Fruit fly (Drosophila melanogaster) whole organism, embryonic: Measurements from ENCODE around the gene CG3604.

Experiments
- Adf1 ChIP-seq: fragments of 200-800 bp; sonication (Bioruptor generic); IDR thresholded peaks from 2 replicates; pipeline ENCODE4 v1.3.6; 2022; ENCODE audit warnings: missing biosample characterization, missing genetic modification characterization
- Atf6 ChIP-seq: fragments of 200-800 bp; sonication (Bioruptor generic); IDR thresholded peaks from 2 replicates; pipeline ENCODE4 v1.3.6; 2022; ENCODE audit warnings: missing biosample characterization, missing genetic modification characterization
- B-H1 ChIP-seq: fragments of 200-800 bp; sonication (Bioruptor generic); IDR thresholded peaks from 3 replicates; pipeline ENCODE4 v1.3.6; 2022; ENCODE audit warnings: missing biosample characterization, missing genetic modification characterization
- Bdp1 ChIP-seq: fragments of 200-800 bp; sonication (Bioruptor generic); optimal IDR thresholded peaks from 3 replicates; lab custom pipeline; 2016; ENCODE audit warnings: missing biosample characterization, missing genetic modification characterization
- CG10565 ChIP-seq: fragments of 200-800 bp; sonication (Bioruptor generic); optimal IDR thresholded peaks from 3 replicates; lab custom pipeline; 2016; ENCODE audit warnings: missing biosample characterization, mild to moderate bottlenecking, missing genetic modification characterization
- CG13123 ChIP-seq: fragments of 200-800 bp; sonication (Bioruptor generic); optimal IDR thresholded peaks from 2 replicates; lab custom pipeline; 2016; ENCODE audit warnings: missing biosample characterization, missing genetic modification characterization
- CG14965 ChIP-seq: fragments of 200-800 bp; sonication (Bioruptor generic); optimal IDR thresholded peaks from 2 replicates; lab custom pipeline; 2016; ENCODE audit warnings: missing biosample characterization, missing genetic modification characterization, borderline replicate concordance
- CG16813 ChIP-seq: fragments of 200-800 bp; sonication (Bioruptor generic); IDR thresholded peaks from 3 replicates; pipeline ENCODE4 v1.3.6; 2022; ENCODE audit warnings: missing biosample characterization, missing genetic modification characterization; ENCODE audit not compliant: partially characterized antibody
- CG17359 ChIP-seq: fragments of 200-800 bp; sonication (Bioruptor generic); optimal IDR thresholded peaks from 3 replicates; lab custom pipeline; 2018; ENCODE audit warnings: missing biosample characterization, mild to moderate bottlenecking, missing genetic modification characterization, moderate library complexity
- CG2889 ChIP-seq: fragments of 200-800 bp; sonication (Bioruptor generic); IDR thresholded peaks from 3 replicates; pipeline ENCODE4 v1.3.6; 2022; ENCODE audit warnings: missing biosample characterization, missing genetic modification characterization
- CG33213 ChIP-seq: fragments of 200-800 bp; sonication (Bioruptor generic); optimal IDR thresholded peaks from 3 replicates; lab custom pipeline; 2016; ENCODE audit warnings: missing biosample characterization, missing genetic modification characterization
- CG4820 ChIP-seq: fragments of 200-800 bp; sonication (Bioruptor generic); optimal IDR thresholded peaks from 3 replicates; lab custom pipeline; 2016; ENCODE audit warnings: missing biosample characterization, missing genetic modification characterization
- CG6254 ChIP-seq: fragments of 200-800 bp; sonication (Bioruptor generic); optimal IDR thresholded peaks from 3 replicates; lab custom pipeline; 2017; ENCODE audit warnings: mild to moderate bottlenecking, missing biosample characterization, missing genetic modification reagents, missing genetic modification characterization
- CG6272 ChIP-seq: fragments of 200-800 bp; sonication (Bioruptor generic); IDR thresholded peaks from 2 replicates; pipeline ENCODE4 v1.3.6; 2022; ENCODE audit warnings: missing biosample characterization, missing genetic modification characterization
- CG7786 ChIP-seq: fragments of 200-800 bp; sonication (Bioruptor generic); optimal IDR thresholded peaks from 2 replicates; lab custom pipeline; 2016; ENCODE audit warnings: missing biosample characterization, missing genetic modification characterization
- CrebB ChIP-seq: fragments of 200-800 bp; sonication (Bioruptor generic); optimal IDR thresholded peaks from 3 replicates; lab custom pipeline; 2018; ENCODE audit warnings: missing biosample characterization, mild to moderate bottlenecking, missing genetic modification characterization
- Dfd ChIP-seq, 2 experiments: fragments of >200 bp; optimal IDR thresholded peaks; 2 replicates each; lab custom pipeline; 2017; ENCODE audit warnings: missing biosample characterization in 2 of 2, missing genetic modification characterization in 2 of 2
- H2.0 ChIP-seq: fragments of 200-800 bp; sonication (Bioruptor generic); IDR thresholded peaks from 2 replicates; pipeline ENCODE4 v1.3.6; 2022; ENCODE audit warnings: missing biosample characterization, missing genetic modification characterization
- HLH4C ChIP-seq: fragments of 200-800 bp; sonication (Bioruptor generic); IDR thresholded peaks from 3 replicates; pipeline ENCODE4 v1.3.6; 2022; ENCODE audit warnings: missing biosample characterization, missing genetic modification characterization; ENCODE audit not compliant: partially characterized antibody
- Hr51 ChIP-seq, 2 experiments: fragments of 200-800 bp; sonication (Bioruptor generic); optimal IDR thresholded peaks; 2 replicates in 1 of 2; 3 replicates in 1 of 2; lab custom pipeline; 2016 to 2018; ENCODE audit warnings: missing biosample characterization in 2 of 2, missing genetic modification characterization in 2 of 2, mild to moderate bottlenecking in 1 of 2, moderate library complexity in 1 of 2
- Kr ChIP-seq: fragments of 200-800 bp; sonication (Bioruptor generic); optimal IDR thresholded peaks from 2 replicates; lab custom pipeline; 2017; ENCODE audit warnings: missing biosample characterization, mild to moderate bottlenecking, missing genetic modification characterization
- Oli ChIP-seq: fragments of 200-800 bp; sonication (Bioruptor generic); optimal IDR thresholded peaks from 2 replicates; lab custom pipeline; 2018; ENCODE audit warnings: missing biosample characterization, mild to moderate bottlenecking, missing genetic modification characterization, moderate library complexity
- Opbp ChIP-seq: fragments of 200-800 bp; sonication (Bioruptor generic); IDR thresholded peaks from 3 replicates; pipeline ENCODE4 v1.3.6; 2022; ENCODE audit warnings: missing biosample characterization, missing genetic modification characterization; ENCODE audit not compliant: partially characterized antibody
- Ptx1 ChIP-seq: fragments of 200-800 bp; sonication (Bioruptor generic); IDR thresholded peaks from 2 replicates; pipeline ENCODE4 v1.3.6; 2022; ENCODE audit warnings: missing biosample characterization, missing genetic modification characterization
- Taf1 ChIP-seq: fragments of 200-800 bp; sonication (Bioruptor generic); IDR thresholded peaks from 2 replicates; pipeline ENCODE4 v1.3.6; 2022; ENCODE audit warnings: missing biosample characterization, missing genetic modification characterization
- Usf ChIP-seq: fragments of 200-800 bp; sonication (Bioruptor generic); optimal IDR thresholded peaks from 2 replicates; lab custom pipeline; 2017; ENCODE audit warnings: missing genotype, missing biosample characterization, missing genetic modification characterization
- Vsx1 ChIP-seq: fragments of 200-800 bp; sonication (Bioruptor generic); optimal IDR thresholded peaks from 2 replicates; lab custom pipeline; 2017; ENCODE audit warnings: missing biosample characterization, mild to moderate bottlenecking, missing genetic modification characterization, missing genetic modification reagents
- cad ChIP-seq: fragments of >200 bp; optimal IDR thresholded peaks from 2 replicates; lab custom pipeline; 2017; ENCODE audit warnings: missing biosample characterization, missing genetic modification characterization
- cg ChIP-seq: fragments of 200-800 bp; sonication (Bioruptor generic); optimal IDR thresholded peaks from 3 replicates; lab custom pipeline; 2019; ENCODE audit warnings: missing biosample characterization, mild to moderate bottlenecking, missing genetic modification characterization, moderate library complexity
- chm ChIP-seq: fragments of 200-800 bp; sonication (Bioruptor generic); IDR thresholded peaks from 2 replicates; pipeline ENCODE4 v1.3.6; 2022; ENCODE audit warnings: missing biosample characterization, missing genetic modification characterization
- chn ChIP-seq: fragments of 200-800 bp; sonication (Bioruptor generic); optimal IDR thresholded peaks from 2 replicates; lab custom pipeline; 2016; ENCODE audit warnings: missing biosample characterization, missing genetic modification characterization
- dati ChIP-seq: fragments of 200-800 bp; sonication (Bioruptor generic); IDR thresholded peaks from 2 replicates; pipeline ENCODE4 v1.3.6; 2022; ENCODE audit warnings: missing biosample characterization, missing genetic modification characterization
- dimm ChIP-seq: fragments of 200-800 bp; sonication (Bioruptor generic); IDR thresholded peaks from 2 replicates; pipeline ENCODE4 v1.3.6; 2022; ENCODE audit warnings: missing biosample characterization, missing genetic modification characterization
- en ChIP-seq: fragments of 200-800 bp; sonication (Bioruptor generic); optimal IDR thresholded peaks from 2 replicates; lab custom pipeline; 2016; ENCODE audit warnings: missing biosample characterization, missing genetic modification characterization
- lola ChIP-seq, 3 experiments: fragments of >200 bp in 2 of 3; fragments of 200-800 bp in 1 of 3; sonication (Bioruptor generic) in 1 of 3; optimal IDR thresholded peaks; 2 replicates each; lab custom pipeline; 2017 to 2019; ENCODE audit warnings: missing biosample characterization in 3 of 3, missing genetic modification characterization in 3 of 3, mild to moderate bottlenecking in 1 of 3, moderate library complexity in 1 of 3
- mirr ChIP-seq: fragments of 200-800 bp; sonication (Bioruptor generic); optimal IDR thresholded peaks from 3 replicates; lab custom pipeline; 2018; ENCODE audit warnings: missing biosample characterization, mild to moderate bottlenecking, missing genetic modification characterization
- nau ChIP-seq: fragments of 200-800 bp; sonication (Bioruptor generic); optimal IDR thresholded peaks from 3 replicates; lab custom pipeline; 2017; ENCODE audit warnings: missing biosample characterization, mild to moderate bottlenecking, missing genetic modification characterization, missing genetic modification reagents
- pb ChIP-seq: fragments of 200-800 bp; sonication (Bioruptor generic); optimal IDR thresholded peaks from 3 replicates; lab custom pipeline; 2016; ENCODE audit warnings: missing biosample characterization, missing genetic modification characterization
- pros ChIP-seq: fragments of 200-800 bp; sonication (Bioruptor generic); optimal IDR thresholded peaks from 3 replicates; lab custom pipeline; 2019; ENCODE audit warnings: missing biosample characterization, mild to moderate bottlenecking, missing genetic modification characterization, moderate library complexity
- pum ChIP-seq: fragments of 200-800 bp; sonication (Bioruptor generic); optimal IDR thresholded peaks from 2 replicates; lab custom pipeline; 2016; ENCODE audit warnings: missing biosample characterization, missing genetic modification characterization
- pzg ChIP-seq: fragments of 200-800 bp; sonication (Bioruptor generic); optimal IDR thresholded peaks from 3 replicates; lab custom pipeline; 2018; ENCODE audit warnings: missing biosample characterization, mild to moderate bottlenecking, missing genetic modification characterization, moderate library complexity
- repo ChIP-seq: fragments of 200-800 bp; sonication (Bioruptor generic); optimal IDR thresholded peaks from 2 replicates; lab custom pipeline; 2016; ENCODE audit warnings: missing biosample characterization, missing genetic modification characterization
- schlank ChIP-seq: fragments of 200-800 bp; sonication (Bioruptor generic); optimal IDR thresholded peaks from 2 replicates; lab custom pipeline; 2018; ENCODE audit warnings: missing biosample characterization, mild to moderate bottlenecking, missing genetic modification characterization
- sisA ChIP-seq: fragments of 200-800 bp; sonication (Bioruptor generic); IDR thresholded peaks from 2 replicates; pipeline ENCODE4 v1.3.6; 2022; ENCODE audit warnings: missing biosample characterization, missing genetic modification characterization
- slbo ChIP-seq: fragments of 200-800 bp; sonication (Bioruptor generic); IDR thresholded peaks from 2 replicates; pipeline ENCODE4 v1.3.6; 2022; ENCODE audit warnings: missing biosample characterization, missing genetic modification characterization
- sna ChIP-seq: fragments of 200-800 bp; sonication (Bioruptor generic); IDR thresholded peaks from 2 replicates; pipeline ENCODE4 v1.3.6; 2022; ENCODE audit warnings: missing biosample characterization, missing genetic modification characterization; ENCODE audit not compliant: partially characterized antibody
- sob ChIP-seq: fragments of 200-800 bp; sonication (Bioruptor generic); IDR thresholded peaks from 2 replicates; pipeline ENCODE4 v1.3.6; 2022; ENCODE audit warnings: missing biosample characterization, missing genetic modification characterization
- tgo ChIP-seq: fragments of 200-800 bp; sonication (Bioruptor generic); IDR thresholded peaks from 3 replicates; pipeline ENCODE4 v1.3.6; 2022; ENCODE audit warnings: missing biosample characterization, missing genetic modification characterization
- usp ChIP-seq: fragments of >200 bp; optimal IDR thresholded peaks from 2 replicates; lab custom pipeline; 2017; ENCODE audit warnings: missing biosample characterization, missing genetic modification characterization
- vnd ChIP-seq: fragments of 200-800 bp; sonication (Bioruptor generic); IDR thresholded peaks from 3 replicates; pipeline ENCODE4 v1.3.6; 2022; ENCODE audit warnings: missing biosample characterization, missing genetic modification characterization; ENCODE audit not compliant: partially characterized antibody
- z ChIP-seq: fragments of 200-800 bp; sonication (Bioruptor generic); IDR thresholded peaks from 3 replicates; pipeline ENCODE4 v1.3.6; 2022; ENCODE audit warnings: missing biosample characterization, missing genetic modification characterization

The CG3604 gene

DNA sequence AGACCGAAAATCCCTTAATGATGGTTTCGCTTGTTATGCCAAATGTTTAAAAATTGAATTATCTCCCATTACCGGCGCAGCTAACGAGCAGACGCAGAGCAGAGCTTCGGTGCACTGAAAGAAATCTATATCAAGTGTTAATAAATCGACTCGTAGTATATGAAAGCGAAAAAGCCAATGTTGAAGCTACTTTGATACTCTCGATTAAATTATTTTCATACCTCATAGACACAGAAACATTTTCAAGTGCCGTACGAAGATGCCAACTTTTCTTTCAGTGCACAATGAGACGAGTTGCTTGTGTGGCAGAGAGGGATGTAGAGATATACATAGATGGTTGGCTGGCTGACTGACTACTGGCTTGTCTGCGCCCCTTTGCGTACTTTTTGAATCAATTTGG is 21.9 kb downstream of the CG3604 start (continued):
- no peak for TF ChIP-seq CG17359 (tag; lab: Kevin White, UChicago)
- TF ChIP-seq schlank, result no peak
- no peak for TF ChIP-seq CG13123
- no peak for TF ChIP-seq CG6272 (GFP tag; lab: Robert Waterston, UW)
- TF ChIP-seq sisA (GFP tag; lab: Robert Waterston, UW), result peak; percentile 63
- TF ChIP-seq lola (GFP tag; optimal IDR thresholded peaks at IDR 0.05; lab: Kevin White, UChicago), result peak in 1 of 3 experiments; percentile 72
- peak; percentile 47 for TF ChIP-seq CG4820 (GFP tag; lab: Kevin White, UChicago)
- TF ChIP-seq Oli, result peak; percentile 49
- no peak for TF ChIP-seq repo (GFP tag; lab: Kevin White, UChicago)
- TF ChIP-seq nau (GFP tag; lab: Kevin White, UChicago), result no peak
- TF ChIP-seq Dfd (GFP tag; optimal IDR thresholded peaks at IDR 0.05; lab: Kevin White, UChicago), result no peak
- TF ChIP-seq Atf6 (GFP tag; lab: Robert Waterston, UW), result no peak
- no peak for TF ChIP-seq sna
- TF ChIP-seq chn, result peak; percentile 12
- TF ChIP-seq H2.0 (GFP tag; lab: Robert Waterston, UW), result no peak
- no peak for TF ChIP-seq CG14965
- TF ChIP-seq cad (GFP tag; lab: Kevin White, UChicago), result no peak
- TF ChIP-seq vnd (GFP tag; lab: Robert Waterston, UW), result no peak
- no peak for TF ChIP-seq mirr (GFP tag; lab: Kevin White, UChicago)
- TF ChIP-seq Vsx1 (GFP tag; lab: Kevin White, UChicago), result no peak
- TF ChIP-seq en, result no peak
- no peak for TF ChIP-seq Hr51 (GFP tag; optimal IDR thresholded peaks at IDR 0.05; lab: Kevin White, UChicago)
- no peak for TF ChIP-seq z
- no peak for TF ChIP-seq Kr
- no peak for TF ChIP-seq pros (GFP tag; lab: Kevin White, UChicago)
- TF ChIP-seq CG16813 (GFP tag; lab: Robert Waterston, UW), result no peak
- TF ChIP-seq dimm, result no peak
- TF ChIP-seq Ptx1, result 0 out of 2 replicates have a peak, but pooled peaks have one; percentile 14
- TF ChIP-seq CrebB, result no peak
- TF ChIP-seq pum (GFP tag; lab: Kevin White, UChicago), result peak; percentile 19
- TF ChIP-seq Taf1, result no peak
- TF ChIP-seq Usf (GFP tag; lab: Kevin White, UChicago), result no peak
- TF ChIP-seq Adf1, result no peak
- no peak for TF ChIP-seq CG2889 (GFP tag; lab: Robert Waterston, UW)
- no peak for TF ChIP-seq HLH4C (GFP tag; lab: Robert Waterston, UW)
- TF ChIP-seq Bdp1 (GFP tag; lab: Kevin White, UChicago), result no peak
- no peak; the same call in 1 of the 2 replicates for TF ChIP-seq sob (GFP tag; lab: Robert Waterston, UW)
- no peak for TF ChIP-seq CG10565 (GFP tag; lab: Kevin White, UChicago)
- no peak for TF ChIP-seq B-H1
- peak; percentile 32 for TF ChIP-seq CG6254 (GFP tag; lab: Kevin White, UChicago)
- no peak for TF ChIP-seq cg (GFP tag; lab: Kevin White, UChicago)
- no peak for TF ChIP-seq pzg (GFP tag; lab: Kevin White, UChicago)
- peak; percentile 42; the same call in 1 of the 2 replicates for TF ChIP-seq chm (GFP tag; lab: Robert Waterston, UW)
- no peak for TF ChIP-seq Opbp (GFP tag; lab: Robert Waterston, UW)
- no peak for TF ChIP-seq slbo (GFP tag; lab: Robert Waterston, UW)
- no peak for TF ChIP-seq tgo (GFP tag; lab: Robert Waterston, UW)
- TF ChIP-seq usp (GFP tag; lab: Kevin White, UChicago), result no peak
- no peak for TF ChIP-seq CG7786
- no peak for TF ChIP-seq pb
- no peak for TF ChIP-seq CG33213 (GFP tag; lab: Kevin White, UChicago)
- TF ChIP-seq dati (GFP tag; lab: Robert Waterston, UW), result no peak
